Worm (Caenorhabditis elegans) whole organism, L1 larva: Measurements from ENCODE around the gene egl-27.

ENCODE experiments used
- egl-27 ChIP-seq, 2 experiments: fragments of 150-350 bp in 1 of 2; sonication (generic microtip); optimal IDR thresholded peaks; 3 replicates each; lab custom pipeline; 2017 to 2018; ENCODE audit warnings: missing biosample characterization in 2 of 2, missing genetic modification characterization in 2 of 2, missing genetic modification reagents in 2 of 2
- elt-3 ChIP-seq, 6 experiments: fragments of 150-350 bp in 1 of 6; sonication (generic microtip); optimal IDR thresholded peaks; 2 replicates each; lab custom pipeline; 2017 to 2018; ENCODE audit warnings: missing biosample characterization in 6 of 6, missing genetic modification characterization in 6 of 6, inconsistent platforms in 1 of 6
- mab-9 ChIP-seq: fragments of 200-800 bp; sonication (Bioruptor generic); IDR thresholded peaks from 2 replicates; pipeline ENCODE4 v1.3.6; 2022; ENCODE audit warnings: missing genetic modification reagents, missing genetic modification characterization, missing compliant biosample characterization
- nhr-237 ChIP-seq: fragments of 150-350 bp; optimal IDR thresholded peaks from 2 replicates; lab custom pipeline; 2014; ENCODE audit warnings: missing biosample characterization, missing genetic modification characterization
- nhr-28 ChIP-seq: fragments of 150-350 bp; optimal IDR thresholded peaks from 2 replicates; lab custom pipeline; 2014; ENCODE audit warnings: missing biosample characterization, missing genetic modification characterization
- rnt-1 ChIP-seq: sonication (generic microtip); optimal IDR thresholded peaks from 2 replicates; lab custom pipeline; 2016; ENCODE audit warnings: mild to moderate bottlenecking, missing genetic modification characterization, moderate library complexity, missing compliant biosample characterization
- skn-1 ChIP-seq: fragments of 150-350 bp; optimal IDR thresholded peaks from 2 replicates; lab custom pipeline; 2014; ENCODE audit warnings: missing biosample characterization, missing genetic modification characterization

ce11 chrII:6872493-6872892 is 37.7 kb downstream of the egl-27 start, which contains the start of gene C44B7.5:
- TF ChIP-seq mab-9 (GFP tag; lab: Robert Waterston, UW) (no peak), nhr-237 (tag; lab: Kevin White, UChicago) (no peak), egl-27 (tag; optimal IDR thresholded peaks at IDR 0.05; lab: Kevin White, UChicago) (no peak), elt-3 (tag; optimal IDR thresholded peaks at IDR 0.05; lab: Kevin White, UChicago) (no peak), rnt-1 (tag; lab: Kevin White, UChicago) (no peak), nhr-28 (tag; lab: Kevin White, UChicago) (no peak), skn-1 (no peak)
